Worm (Caenorhabditis elegans) whole organism, mixed stage, embryonic: Measurements from ENCODE around the gene K02D3.1.
A peak's percentile ranks its signal among the peaks of the same experiment; 100 is the strongest.

ENCODE experiments used
- M03D4.4 ChIP-seq: sonication (generic microtip); optimal IDR thresholded peaks from 2 replicates; lab custom pipeline; 2017; ENCODE audit warnings: mild to moderate bottlenecking, missing genetic modification characterization, missing compliant biosample characterization
- bed-3 ChIP-seq: fragments of 200-800 bp; sonication (Bioruptor generic); optimal IDR thresholded peaks from 3 replicates; lab custom pipeline; 2018; ENCODE audit warnings: mild to moderate bottlenecking, missing genetic modification characterization, moderate library complexity, missing compliant biosample characterization
- blmp-1 ChIP-seq: fragments of 150-350 bp; optimal IDR thresholded peaks from 2 replicates; lab custom pipeline; 2014; ENCODE audit warnings: missing biosample characterization, missing genetic modification characterization
- ceh-39 ChIP-seq: fragments of 150-350 bp; optimal IDR thresholded peaks from 2 replicates; lab custom pipeline; 2014; ENCODE audit warnings: missing biosample characterization, missing genetic modification characterization
- ceh-43 ChIP-seq: fragments of 200-800 bp; sonication (Bioruptor generic); optimal IDR thresholded peaks from 2 replicates; lab custom pipeline; 2018; ENCODE audit warnings: mild to moderate bottlenecking, missing genetic modification characterization, moderate library complexity, missing compliant biosample characterization
- ceh-83 ChIP-seq: fragments of 200-800 bp; sonication (Bioruptor generic); optimal IDR thresholded peaks from 2 replicates; lab custom pipeline; 2018; ENCODE audit warnings: mild to moderate bottlenecking, missing genetic modification characterization, missing compliant biosample characterization
- ces-1 ChIP-seq: fragments of 150-350 bp; optimal IDR thresholded peaks from 2 replicates; lab custom pipeline; 2014; ENCODE audit warnings: missing biosample characterization, missing genetic modification reagents, missing genetic modification characterization
- cnd-1 ChIP-seq: fragments of 200-800 bp; sonication (Bioruptor generic); optimal IDR thresholded peaks from 2 replicates; lab custom pipeline; 2018; ENCODE audit warnings: mild to moderate bottlenecking, missing genetic modification characterization, missing compliant biosample characterization
- drap-1 ChIP-seq: fragments of 200-800 bp; sonication (Bioruptor generic); optimal IDR thresholded peaks from 3 replicates; lab custom pipeline; 2018; ENCODE audit warnings: mild to moderate bottlenecking, missing genetic modification characterization, missing compliant biosample characterization
- elt-1 ChIP-seq: sonication (generic microtip); optimal IDR thresholded peaks from 2 replicates; lab custom pipeline; 2017; ENCODE audit warnings: missing genetic modification characterization, mild to moderate bottlenecking, missing compliant biosample characterization, antibody characterized with exemption, moderate library complexity, borderline replicate concordance; ENCODE audit not compliant: insufficient read depth
- elt-3 ChIP-seq: fragments of 150-350 bp; optimal IDR thresholded peaks from 2 replicates; lab custom pipeline; 2014; ENCODE audit warnings: missing biosample characterization, missing genetic modification characterization
- flh-1 ChIP-seq: fragments of 200-800 bp; sonication (Bioruptor generic); optimal IDR thresholded peaks from 2 replicates; lab custom pipeline; 2018; ENCODE audit warnings: mild to moderate bottlenecking, missing genetic modification characterization, moderate library complexity, missing compliant biosample characterization
- ham-2 ChIP-seq: fragments of 200-800 bp; sonication (Bioruptor generic); optimal IDR thresholded peaks from 2 replicates; lab custom pipeline; 2018; ENCODE audit warnings: mild to moderate bottlenecking, missing genetic modification characterization, missing compliant biosample characterization
- hlh-1 ChIP-seq: fragments of 150-350 bp; optimal IDR thresholded peaks from 2 replicates; lab custom pipeline; 2014; ENCODE audit warnings: missing biosample characterization, missing genetic modification reagents, missing genetic modification characterization
- lin-13 ChIP-seq: fragments of 150-350 bp; optimal IDR thresholded peaks from 2 replicates; lab custom pipeline; 2014; ENCODE audit warnings: missing biosample characterization, missing genetic modification characterization
- lsy-2 ChIP-seq: fragments of 150-350 bp; optimal IDR thresholded peaks from 2 replicates; lab custom pipeline; 2014; ENCODE audit warnings: missing biosample characterization, missing genetic modification characterization
- mab-5 ChIP-seq: fragments of 150-350 bp; optimal IDR thresholded peaks from 2 replicates; lab custom pipeline; 2014; ENCODE audit warnings: missing biosample characterization, missing genetic modification characterization
- mep-1 ChIP-seq: fragments of 150-350 bp; optimal IDR thresholded peaks from 2 replicates; lab custom pipeline; 2017; ENCODE audit warnings: missing biosample characterization, missing genetic modification reagents, missing genetic modification characterization, inconsistent platforms
- mls-2 ChIP-seq: sonication (generic microtip); optimal IDR thresholded peaks from 2 replicates; lab custom pipeline; 2016; ENCODE audit warnings: mild to moderate bottlenecking, missing genetic modification characterization, moderate library complexity, missing compliant biosample characterization
- nhr-12 ChIP-seq: fragments of 150-350 bp; optimal IDR thresholded peaks from 2 replicates; lab custom pipeline; 2014; ENCODE audit warnings: missing biosample characterization, missing genetic modification characterization
- nhr-2 ChIP-seq: fragments of 150-350 bp; optimal IDR thresholded peaks from 2 replicates; lab custom pipeline; 2014; ENCODE audit warnings: missing biosample characterization, missing genetic modification characterization
- nhr-237 ChIP-seq: fragments of 150-350 bp; optimal IDR thresholded peaks from 2 replicates; lab custom pipeline; 2014; ENCODE audit warnings: missing biosample characterization, missing genetic modification characterization
- nhr-28 ChIP-seq: fragments of 150-350 bp; optimal IDR thresholded peaks from 2 replicates; lab custom pipeline; 2014; ENCODE audit warnings: missing biosample characterization, missing genetic modification characterization
- nhr-76 ChIP-seq: sonication (generic microtip); optimal IDR thresholded peaks from 2 replicates; lab custom pipeline; 2017; ENCODE audit warnings: missing biosample characterization, missing genetic modification characterization
- pha-4 ChIP-seq: fragments of 150-350 bp; optimal IDR thresholded peaks from 2 replicates; lab custom pipeline; 2018; ENCODE audit warnings: missing biosample characterization, missing genetic modification reagents, missing genetic modification characterization
- sem-2 ChIP-seq: fragments of 200-800 bp; sonication (Bioruptor generic); optimal IDR thresholded peaks from 2 replicates; lab custom pipeline; 2018; ENCODE audit warnings: mild to moderate bottlenecking, missing genetic modification characterization, missing compliant biosample characterization
- snpc-4 ChIP-seq: fragments of 150-350 bp; optimal IDR thresholded peaks from 2 replicates; lab custom pipeline; 2014; ENCODE audit warnings: missing biosample characterization, missing genetic modification characterization
- sptf-1 ChIP-seq: sonication (generic microtip); optimal IDR thresholded peaks from 2 replicates; lab custom pipeline; 2017; ENCODE audit warnings: mild to moderate bottlenecking, missing genetic modification characterization, moderate library complexity, missing compliant biosample characterization
- unc-120 ChIP-seq: sonication (generic microtip); optimal IDR thresholded peaks from 2 replicates; lab custom pipeline; 2017; ENCODE audit warnings: missing genetic modification characterization, missing compliant biosample characterization; ENCODE audit not compliant: poor library complexity, severe bottlenecking
- unc-39 ChIP-seq: fragments of 150-350 bp; optimal IDR thresholded peaks from 2 replicates; lab custom pipeline; 2014; ENCODE audit warnings: missing biosample characterization, missing genetic modification characterization
- unc-62 ChIP-seq: fragments of 150-350 bp; optimal IDR thresholded peaks from 2 replicates; lab custom pipeline; 2014; ENCODE audit warnings: missing biosample characterization, missing genetic modification reagents, missing genetic modification characterization
- zip-8 ChIP-seq: fragments of 150-350 bp; optimal IDR thresholded peaks from 2 replicates; lab custom pipeline; 2014; ENCODE audit warnings: missing biosample characterization, missing genetic modification characterization
- ztf-11 ChIP-seq: fragments of 150-350 bp; optimal IDR thresholded peaks from 2 replicates; lab custom pipeline; 2014; ENCODE audit warnings: missing biosample characterization, missing genetic modification characterization

Gene K02D3.1

DNA sequence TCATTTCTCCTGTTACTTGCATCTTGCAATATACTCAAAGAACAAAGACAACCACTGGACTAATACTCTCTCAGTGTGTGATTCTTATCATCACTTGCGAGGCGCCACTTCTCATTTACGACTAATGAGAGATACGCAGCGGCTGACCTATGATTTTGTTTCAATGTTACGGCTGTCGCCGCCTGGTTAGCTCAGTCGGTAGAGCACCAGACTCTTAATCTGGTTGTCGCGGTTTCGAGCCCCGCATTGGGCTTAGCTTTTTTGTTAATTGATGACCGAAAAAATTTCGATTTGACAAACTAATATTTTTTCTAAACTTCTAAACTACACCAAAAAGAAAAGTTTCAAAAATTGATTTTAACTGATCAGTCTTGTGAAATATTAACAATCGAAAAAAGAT is 9.6 kb downstream of the K02D3.1 start:
- TF ChIP-seq ceh-43 (GFP tag; lab: Kevin White, UChicago) (no peak), hlh-1 (tag; lab: Kevin White, UChicago) (peak; percentile 9)
- TF ChIP-seq, all 35 proteins: peak for 1

DNA sequence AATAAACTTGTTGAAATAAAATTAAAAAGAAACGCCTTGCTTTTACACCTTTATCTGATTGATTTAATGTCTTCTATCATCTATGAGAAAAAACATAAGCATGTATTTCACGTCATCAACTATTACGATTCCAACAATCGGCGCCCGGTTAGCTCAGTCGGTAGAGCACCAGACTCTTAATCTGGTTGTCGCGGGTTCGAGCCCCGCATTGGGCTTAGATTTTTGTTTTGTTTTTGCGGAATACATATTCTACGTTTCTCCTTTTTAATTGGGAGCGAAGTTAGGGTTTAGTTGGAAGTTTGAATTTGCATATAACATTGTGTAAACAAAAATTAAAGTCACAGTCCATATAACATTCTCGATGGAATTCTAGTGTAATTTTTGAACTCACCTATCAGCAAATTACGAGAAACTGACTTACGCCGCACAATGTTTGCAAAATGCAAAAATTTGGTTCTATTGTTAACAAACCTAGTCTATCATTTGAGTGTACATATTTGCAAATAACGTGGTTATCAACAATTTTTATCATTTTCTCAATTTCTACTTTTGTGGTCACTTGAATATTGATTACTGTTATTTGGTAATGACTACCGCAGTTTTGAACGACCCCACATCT is 10.5 kb downstream of the K02D3.1 start, which contains the start of gene shc-3:
Gene shc-3, plus strand, starts transcription at position 484 of the 619 bp plus-strand sequence.
- TF ChIP-seq hlh-1 (tag; lab: Kevin White, UChicago) (no peak), unc-62 (GFP tag; lab: Kevin White, UChicago) (no peak), ztf-11 (tag; lab: Kevin White, UChicago) (no peak), ham-2 (GFP tag; lab: Kevin White, UChicago) (no peak), elt-1 (tag; lab: Kevin White, UChicago) (no peak), flh-1 (GFP tag; lab: Kevin White, UChicago) (no peak), unc-39 (tag; lab: Kevin White, UChicago) (no peak), blmp-1 (tag; lab: Kevin White, UChicago) (no peak), lin-13 (no peak), snpc-4 (no peak), ces-1 (no peak), M03D4.4 (no peak), nhr-76 (no peak), sem-2 (GFP tag; lab: Kevin White, UChicago) (no peak), zip-8 (no peak), ceh-39 (tag; lab: Kevin White, UChicago) (no peak), bed-3 (GFP tag; lab: Kevin White, UChicago) (no peak), elt-3 (no peak), nhr-12 (tag; lab: Kevin White, UChicago) (no peak), nhr-28 (tag; lab: Kevin White, UChicago) (no peak)

DNA sequence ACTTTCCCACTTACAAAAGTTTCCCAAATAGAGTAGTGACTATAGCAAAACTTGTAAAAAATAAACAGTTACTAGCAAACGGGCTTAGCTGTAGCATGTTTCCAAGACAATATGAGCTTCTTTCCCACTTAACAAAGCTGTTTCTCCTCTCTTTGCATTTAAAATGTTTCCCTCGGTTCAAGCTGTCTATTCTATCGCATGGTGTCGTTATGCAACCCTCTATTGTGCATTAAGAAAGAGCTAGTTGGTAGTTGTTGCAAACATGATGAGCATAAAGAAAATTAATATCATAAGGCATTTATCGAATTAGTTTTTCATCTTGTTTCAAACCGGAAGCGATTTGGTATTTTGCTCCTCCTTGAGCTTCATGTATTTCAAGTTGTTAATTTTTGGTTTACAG is 16.1 kb downstream of the K02D3.1 start, which contains the start of gene poml-1:
Gene poml-1, minus strand, starts transcription at position 101 of the 400 bp plus-strand sequence.
- TF ChIP-seq sem-2 (GFP tag; lab: Kevin White, UChicago), result no peak
- TF ChIP-seq ceh-39 (tag; lab: Kevin White, UChicago), result no peak
- no peak for TF ChIP-seq pha-4 (tag; lab: Kevin White, UChicago)
- no peak for TF ChIP-seq ztf-11 (tag; lab: Kevin White, UChicago)
- no peak for TF ChIP-seq zip-8
- no peak for TF ChIP-seq ceh-43 (GFP tag; lab: Kevin White, UChicago)
- TF ChIP-seq hlh-1 (tag; lab: Kevin White, UChicago), result no peak
- no peak for TF ChIP-seq unc-120 (tag; lab: Kevin White, UChicago)
- TF ChIP-seq drap-1, result no peak
- TF ChIP-seq lin-13, result no peak
- no peak for TF ChIP-seq cnd-1 (tag; lab: Kevin White, UChicago)
- TF ChIP-seq nhr-237 (tag; lab: Kevin White, UChicago), result no peak
- no peak for TF ChIP-seq mab-5 (tag; lab: Kevin White, UChicago)
- TF ChIP-seq nhr-28 (tag; lab: Kevin White, UChicago), result no peak
- no peak for TF ChIP-seq ceh-83 (GFP tag; lab: Kevin White, UChicago)
- no peak for TF ChIP-seq mep-1
- TF ChIP-seq nhr-2 (tag; lab: Kevin White, UChicago), result no peak
- no peak for TF ChIP-seq sptf-1 (tag; lab: Kevin White, UChicago)

DNA sequence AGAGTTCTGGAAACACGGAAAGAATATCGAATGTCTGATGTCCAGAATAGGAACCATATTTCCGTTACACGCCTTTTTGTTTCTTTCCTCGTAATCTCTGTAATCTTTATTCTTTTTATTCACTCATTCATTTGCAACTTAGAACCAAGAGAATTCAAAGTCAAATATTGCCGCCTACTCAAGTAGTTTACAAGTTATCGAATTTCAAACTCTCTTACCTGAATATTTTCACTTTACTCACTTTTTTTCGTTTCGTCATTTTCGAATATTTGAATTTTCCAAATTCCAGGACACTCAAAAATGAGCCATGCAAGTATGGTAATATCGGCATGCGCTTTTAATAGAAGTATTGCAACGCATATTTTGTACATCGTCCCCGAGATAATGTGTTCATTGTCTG is 17.7 kb downstream of the K02D3.1 start, which contains the start of gene K11E4.6:
Gene K11E4.6, plus strand, starts transcription at position 301 of the 400 bp plus-strand sequence.
- TF ChIP-seq mep-1 (no peak), ceh-83 (GFP tag; lab: Kevin White, UChicago) (no peak), cnd-1 (tag; lab: Kevin White, UChicago) (no peak), ceh-43 (GFP tag; lab: Kevin White, UChicago) (no peak), lsy-2 (no peak), zip-8 (no peak), unc-62 (GFP tag; lab: Kevin White, UChicago) (no peak), flh-1 (GFP tag; lab: Kevin White, UChicago) (no peak), unc-39 (tag; lab: Kevin White, UChicago) (no peak), lin-13 (no peak), ceh-39 (tag; lab: Kevin White, UChicago) (no peak), ces-1 (no peak), mls-2 (no peak), blmp-1 (tag; lab: Kevin White, UChicago) (no peak), mab-5 (tag; lab: Kevin White, UChicago) (no peak), ztf-11 (tag; lab: Kevin White, UChicago) (no peak), hlh-1 (tag; lab: Kevin White, UChicago) (no peak), sem-2 (GFP tag; lab: Kevin White, UChicago) (no peak), M03D4.4 (no peak)
